Fruit fly (Drosophila melanogaster) whole organism, embryonic: ENCODE measurements around the gene ck.
A peak's percentile ranks its signal among the peaks of the same experiment; 100 is the strongest.

Experiments used
- CG10209 ChIP-seq: fragments of 200-800 bp; sonication (Bioruptor generic); optimal IDR thresholded peaks from 3 replicates; lab custom pipeline; 2017; ENCODE audit warnings: missing biosample characterization, mild to moderate bottlenecking, missing genetic modification characterization, missing genetic modification reagents
- CG10565 ChIP-seq: fragments of 200-800 bp; sonication (Bioruptor generic); optimal IDR thresholded peaks from 3 replicates; lab custom pipeline; 2016; ENCODE audit warnings: missing biosample characterization, mild to moderate bottlenecking, missing genetic modification characterization
- CG12236 ChIP-seq: fragments of 200-800 bp; sonication (Bioruptor generic); optimal IDR thresholded peaks from 2 replicates; lab custom pipeline; 2016; ENCODE audit warnings: missing biosample characterization, missing genetic modification characterization
- CG12391 ChIP-seq: fragments of 200-800 bp; sonication (Bioruptor generic); optimal IDR thresholded peaks from 3 replicates; lab custom pipeline; 2018; ENCODE audit warnings: missing biosample characterization, mild to moderate bottlenecking, missing genetic modification characterization, moderate library complexity
- CG14050 ChIP-seq: fragments of 200-800 bp; sonication (Bioruptor generic); IDR thresholded peaks from 3 replicates; pipeline ENCODE4 v1.3.6; 2022; ENCODE audit warnings: missing biosample characterization, missing genetic modification characterization
- CG15479 ChIP-seq: fragments of 200-800 bp; sonication (Bioruptor generic); optimal IDR thresholded peaks from 3 replicates; lab custom pipeline; 2019; ENCODE audit warnings: missing biosample characterization, mild to moderate bottlenecking, missing genetic modification characterization, moderate library complexity
- CG15601 ChIP-seq: fragments of 200-800 bp; sonication (Bioruptor generic); optimal IDR thresholded peaks from 3 replicates; lab custom pipeline; 2019; ENCODE audit warnings: missing biosample characterization, mild to moderate bottlenecking, missing genetic modification characterization, moderate library complexity
- CG16779 ChIP-seq: fragments of 200-800 bp; sonication (Bioruptor generic); IDR thresholded peaks from 2 replicates; pipeline ENCODE4 v1.3.6; 2022; ENCODE audit warnings: missing biosample characterization, missing genetic modification characterization
- CG18619 ChIP-seq: fragments of 200-800 bp; sonication (Bioruptor generic); optimal IDR thresholded peaks from 3 replicates; lab custom pipeline; 2017; ENCODE audit warnings: missing biosample characterization, mild to moderate bottlenecking, missing genetic modification characterization
- CG30020 ChIP-seq: fragments of 200-800 bp; optimal IDR thresholded peaks from 2 replicates; lab custom pipeline; 2019; ENCODE audit warnings: missing biosample characterization, mild to moderate bottlenecking, missing genetic modification characterization, moderate library complexity
- CG42726 ChIP-seq: fragments of 200-800 bp; sonication (Bioruptor generic); IDR thresholded peaks from 2 replicates; pipeline ENCODE4 v1.3.6; 2022; ENCODE audit warnings: missing biosample characterization, missing genetic modification characterization; ENCODE audit not compliant: partially characterized antibody
- CG4328 ChIP-seq: fragments of 200-800 bp; sonication (Bioruptor generic); optimal IDR thresholded peaks from 3 replicates; lab custom pipeline; 2017; ENCODE audit warnings: missing biosample characterization, missing genetic modification reagents, missing genetic modification characterization
- CG4854 ChIP-seq: fragments of 200-800 bp; sonication (Bioruptor generic); optimal IDR thresholded peaks from 2 replicates; lab custom pipeline; 2016; ENCODE audit warnings: missing biosample characterization, missing genetic modification characterization, inconsistent platforms
- CG7271 ChIP-seq: fragments of 200-800 bp; sonication (Bioruptor generic); optimal IDR thresholded peaks from 2 replicates; lab custom pipeline; 2018; ENCODE audit warnings: missing biosample characterization, mild to moderate bottlenecking, missing genetic modification characterization, moderate library complexity
- CG7928 ChIP-seq: fragments of 200-800 bp; sonication (Bioruptor generic); optimal IDR thresholded peaks from 2 replicates; lab custom pipeline; 2017; ENCODE audit warnings: missing biosample characterization, mild to moderate bottlenecking, missing genetic modification characterization
- CG8290 ChIP-seq, 3 experiments: fragments of 200-800 bp; sonication (Bioruptor generic); optimal IDR thresholded peaks; 2 replicates each; lab custom pipeline; 2016 to 2019; ENCODE audit warnings: missing biosample characterization in 3 of 3, missing genetic modification characterization in 3 of 3, mild to moderate bottlenecking in 2 of 3, moderate library complexity in 1 of 3
- CG8944 ChIP-seq: fragments of 200-800 bp; sonication (Bioruptor generic); optimal IDR thresholded peaks from 3 replicates; lab custom pipeline; 2016; ENCODE audit warnings: missing biosample characterization, missing genetic modification characterization
- D ChIP-seq, 2 experiments: fragments of 200-800 bp in 1 of 2; fragments of >200 bp in 1 of 2; sonication (Bioruptor generic) in 1 of 2; optimal IDR thresholded peaks; 2 replicates in 1 of 2; 3 replicates in 1 of 2; lab custom pipeline; 2017; ENCODE audit warnings: mild to moderate bottlenecking in 1 of 2, missing biosample characterization in 1 of 2, missing genetic modification characterization in 1 of 2, missing genetic modification reagents in 1 of 2
- Dad ChIP-seq: fragments of 200-800 bp; sonication (Bioruptor generic); optimal IDR thresholded peaks from 3 replicates; lab custom pipeline; 2016; ENCODE audit warnings: missing biosample characterization, missing genetic modification characterization
- Deaf1 ChIP-seq: fragments of 200-800 bp; optimal IDR thresholded peaks from 3 replicates; lab custom pipeline; 2019; ENCODE audit warnings: missing biosample characterization, mild to moderate bottlenecking, missing genetic modification characterization, moderate library complexity
- Dip2 ChIP-seq: fragments of 200-800 bp; sonication (Bioruptor generic); IDR thresholded peaks from 2 replicates; pipeline ENCODE4 v1.3.6; 2022; ENCODE audit warnings: missing biosample characterization, missing genetic modification characterization
- Ets97D ChIP-seq: fragments of 200-800 bp; sonication (Bioruptor generic); optimal IDR thresholded peaks from 3 replicates; lab custom pipeline; 2016; ENCODE audit warnings: missing biosample characterization, missing genetic modification characterization
- Hr78 ChIP-seq, 2 experiments: fragments of 200-800 bp in 1 of 2; fragments of >200 bp in 1 of 2; sonication (Bioruptor generic) in 1 of 2; optimal IDR thresholded peaks; 2 replicates each; lab custom pipeline; 2017 to 2019; ENCODE audit warnings: missing biosample characterization in 2 of 2, missing genetic modification characterization in 2 of 2, mild to moderate bottlenecking in 1 of 2, moderate library complexity in 1 of 2
- MTF-1 ChIP-seq: fragments of 200-800 bp; sonication (Bioruptor generic); optimal IDR thresholded peaks from 2 replicates; lab custom pipeline; 2018; ENCODE audit warnings: missing biosample characterization, mild to moderate bottlenecking, missing genetic modification characterization, borderline replicate concordance
- Med ChIP-seq: fragments of 200-800 bp; sonication (Bioruptor generic); peaks from one replicate; lab custom pipeline; 2016; ENCODE audit warnings: missing biosample characterization, missing genetic modification characterization, mild to moderate bottlenecking, inconsistent platforms, moderate library complexity
- Myb ChIP-seq: fragments of 200-800 bp; sonication (Bioruptor generic); optimal IDR thresholded peaks from 2 replicates; lab custom pipeline; 2016; ENCODE audit warnings: missing biosample characterization, missing genetic modification characterization
- Nf-YB ChIP-seq: fragments of 200-800 bp; sonication (Bioruptor generic); optimal IDR thresholded peaks from 3 replicates; lab custom pipeline; 2019; ENCODE audit warnings: missing biosample characterization, mild to moderate bottlenecking, missing genetic modification characterization, moderate library complexity
- Opbp ChIP-seq: fragments of 200-800 bp; sonication (Bioruptor generic); IDR thresholded peaks from 3 replicates; pipeline ENCODE4 v1.3.6; 2022; ENCODE audit warnings: missing biosample characterization, missing genetic modification characterization; ENCODE audit not compliant: partially characterized antibody
- TFAM ChIP-seq: fragments of 200-800 bp; sonication (Bioruptor generic); optimal IDR thresholded peaks from 2 replicates; lab custom pipeline; 2017; ENCODE audit warnings: missing biosample characterization, missing genetic modification characterization, inconsistent platforms
- Trl ChIP-seq, 3 experiments: fragments of >200 bp in 2 of 3; fragments of 200-800 bp in 1 of 3; sonication (Bioruptor generic) in 1 of 3; optimal IDR thresholded peaks; 2 replicates in 1 of 3; 3 replicates in 2 of 3; lab custom pipeline; 2016 to 2017; ENCODE audit warnings: missing biosample characterization in 1 of 3, missing genetic modification characterization in 1 of 3
- Usf ChIP-seq: fragments of 200-800 bp; sonication (Bioruptor generic); optimal IDR thresholded peaks from 2 replicates; lab custom pipeline; 2017; ENCODE audit warnings: missing genotype, missing biosample characterization, missing genetic modification characterization
- ase ChIP-seq: fragments of 200-800 bp; sonication (Bioruptor generic); IDR thresholded peaks from 3 replicates; pipeline ENCODE4 v1.3.6; 2022; ENCODE audit warnings: missing biosample characterization, missing genetic modification characterization
- bsh ChIP-seq, 2 experiments: fragments of 200-800 bp; sonication (Bioruptor generic); optimal IDR thresholded peaks; 2 replicates each; lab custom pipeline; 2017 to 2018; ENCODE audit warnings: mild to moderate bottlenecking in 2 of 2, missing biosample characterization in 2 of 2, missing genetic modification characterization in 2 of 2, moderate library complexity in 1 of 2
- btn ChIP-seq: fragments of 200-800 bp; sonication (Bioruptor generic); optimal IDR thresholded peaks from 2 replicates; lab custom pipeline; 2016; ENCODE audit warnings: missing biosample characterization, missing genetic modification characterization
- cas ChIP-seq: fragments of 200-800 bp; sonication (Bioruptor generic); IDR thresholded peaks from 2 replicates; pipeline ENCODE4 v1.3.6; 2022; ENCODE audit warnings: missing biosample characterization, missing genetic modification characterization
- dm ChIP-seq: fragments of 200-800 bp; sonication (Bioruptor generic); optimal IDR thresholded peaks from 3 replicates; lab custom pipeline; 2016; ENCODE audit warnings: missing biosample characterization, missing genetic modification characterization
- dysf ChIP-seq: fragments of 200-800 bp; sonication (Bioruptor generic); IDR thresholded peaks from 3 replicates; pipeline ENCODE4 v1.3.6; 2022; ENCODE audit warnings: missing biosample characterization, missing genetic modification characterization
- hb ChIP-seq: fragments of 200-800 bp; sonication (Bioruptor generic); IDR thresholded peaks from 3 replicates; pipeline ENCODE4 v1.3.6; 2022; ENCODE audit warnings: missing biosample characterization, missing genetic modification characterization; ENCODE audit not compliant: partially characterized antibody
- jigr1 ChIP-seq: fragments of 200-800 bp; sonication (Bioruptor generic); IDR thresholded peaks from 3 replicates; pipeline ENCODE4 v1.3.6; 2022; ENCODE audit warnings: missing biosample characterization, missing genetic modification characterization
- jing ChIP-seq: fragments of 200-800 bp; sonication (Bioruptor generic); optimal IDR thresholded peaks from 2 replicates; lab custom pipeline; 2018; ENCODE audit warnings: missing biosample characterization, mild to moderate bottlenecking, missing genetic modification characterization
- knrl ChIP-seq: fragments of 200-800 bp; sonication (Bioruptor generic); IDR thresholded peaks from 3 replicates; pipeline ENCODE4 v1.3.6; 2022; ENCODE audit warnings: missing biosample characterization, missing genetic modification characterization; ENCODE audit not compliant: partially characterized antibody
- luna ChIP-seq: fragments of 200-800 bp; sonication (Bioruptor generic); optimal IDR thresholded peaks from 2 replicates; lab custom pipeline; 2016; ENCODE audit warnings: missing biosample characterization, missing genetic modification characterization
- pho ChIP-seq: fragments of 200-800 bp; sonication (Bioruptor generic); optimal IDR thresholded peaks from 2 replicates; lab custom pipeline; 2016; ENCODE audit warnings: missing biosample characterization, missing genetic modification characterization
- row ChIP-seq: fragments of 200-800 bp; sonication (Bioruptor generic); IDR thresholded peaks from 3 replicates; pipeline ENCODE4 v1.3.6; 2022; ENCODE audit warnings: missing biosample characterization, missing genetic modification characterization
- run ChIP-seq: fragments of 200-800 bp; sonication (Bioruptor generic); optimal IDR thresholded peaks from 3 replicates; lab custom pipeline; 2018; ENCODE audit warnings: missing biosample characterization, mild to moderate bottlenecking, missing genetic modification characterization
- sna ChIP-seq: fragments of 200-800 bp; sonication (Bioruptor generic); IDR thresholded peaks from 2 replicates; pipeline ENCODE4 v1.3.6; 2022; ENCODE audit warnings: missing biosample characterization, missing genetic modification characterization; ENCODE audit not compliant: partially characterized antibody
- ssp ChIP-seq: fragments of 200-800 bp; sonication (Bioruptor generic); IDR thresholded peaks from 2 replicates; pipeline ENCODE4 v1.3.6; 2022; ENCODE audit warnings: missing biosample characterization, missing genetic modification characterization
- trh ChIP-seq: fragments of 200-800 bp; sonication (Bioruptor generic); optimal IDR thresholded peaks from 2 replicates; lab custom pipeline; 2016; ENCODE audit warnings: missing biosample characterization, missing genetic modification characterization

ck gene

DNA sequence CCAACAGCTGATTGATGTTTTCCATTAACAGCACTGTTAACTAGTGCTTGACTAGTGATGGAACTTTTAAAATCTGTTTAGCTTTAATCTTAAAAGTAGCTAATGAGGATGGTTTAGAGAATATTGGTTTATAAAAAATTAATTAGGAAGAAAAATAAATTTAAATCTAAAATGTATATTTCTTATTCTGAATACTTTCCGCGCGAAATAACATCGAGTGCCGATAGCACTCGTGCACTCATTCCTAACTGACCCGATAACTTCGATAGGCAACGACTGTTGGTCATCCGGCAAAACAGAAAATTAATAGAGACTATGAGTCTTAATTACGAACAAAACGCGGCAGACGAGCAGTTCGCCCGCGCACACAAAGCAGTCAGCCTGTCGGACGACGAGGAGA lies 48.0 kb downstream of the ck start, which contains the start of the genes THG and Rnmt (continued):
- TF ChIP-seq CG15479 (GFP tag; lab: Kevin White, UChicago): no peak
- peak; percentile 84 for TF ChIP-seq Opbp (GFP tag; lab: Robert Waterston, UW)
- peak; percentile 16 for TF ChIP-seq Myb (GFP tag; lab: Kevin White, UChicago)
- peak; percentile 50 for TF ChIP-seq CG4328 (GFP tag; lab: Kevin White, UChicago)
- TF ChIP-seq dysf (GFP tag; lab: Robert Waterston, UW): peak; percentile 84
- TF ChIP-seq CG15601 (tag; lab: Kevin White, UChicago): peak; percentile 82
- peak; percentile 67 for TF ChIP-seq pho (GFP tag; lab: Kevin White, UChicago)
- TF ChIP-seq Med (GFP tag; lab: Kevin White, UChicago): peak; percentile 95
- TF ChIP-seq Dad (GFP tag; lab: Kevin White, UChicago): peak; percentile 64
- TF ChIP-seq hb (GFP tag; lab: Robert Waterston, UW): peak; percentile 79
- TF ChIP-seq Deaf1 (tag; lab: Kevin White, UChicago): peak; percentile 56
- peak; percentile 41; the same call in 1 of the 3 replicates for TF ChIP-seq ase
- TF ChIP-seq trh: peak; percentile 58
- peak; percentile 60 for TF ChIP-seq CG30020 (tag; lab: Kevin White, UChicago)
- TF ChIP-seq CG8290 (GFP tag; optimal IDR thresholded peaks at IDR 0.05; lab: Kevin White, UChicago): peak; percentile 77
- TF ChIP-seq CG8290 (tag; optimal IDR thresholded peaks at IDR 0.05; lab: Kevin White, UChicago): peak; percentile 6 to 58
- TF ChIP-seq Usf (GFP tag; lab: Kevin White, UChicago): peak; percentile 41
- TF ChIP-seq luna: no peak
- TF ChIP-seq jigr1 (GFP tag; lab: Robert Waterston, UW): 0 out of 3 replicates have a peak, but pooled peaks have one; percentile 37
- TF ChIP-seq jing (GFP tag; lab: Kevin White, UChicago): peak; percentile 57
- peak; percentile 32 for TF ChIP-seq dm
- peak; percentile 46; the same call in 1 of the 2 replicates for TF ChIP-seq CG42726 (GFP tag; lab: Robert Waterston, UW)
- TF ChIP-seq cas: peak; percentile 80
- no peak for TF ChIP-seq Dip2 (GFP tag; lab: Robert Waterston, UW)
- TF ChIP-seq ssp: peak; percentile 66
- TF ChIP-seq CG10565 (GFP tag; lab: Kevin White, UChicago): no peak
- TF ChIP-seq CG12391 (tag; lab: Kevin White, UChicago): peak; percentile 92
- TF ChIP-seq Ets97D (GFP tag; lab: Kevin White, UChicago): peak; percentile 71
- TF ChIP-seq run (tag; lab: Kevin White, UChicago): peak; percentile 12
- peak; percentile 30 for TF ChIP-seq CG8944
- TF ChIP-seq CG16779: 0 out of 2 replicates have a peak, but pooled peaks have one; percentile 9
- no peak for TF ChIP-seq btn (GFP tag; lab: Kevin White, UChicago)
- TF ChIP-seq TFAM (GFP tag; lab: Kevin White, UChicago): no peak
- TF ChIP-seq CG18619 (GFP tag; lab: Kevin White, UChicago): peak; percentile 69
- TF ChIP-seq CG12236 (GFP tag; lab: Kevin White, UChicago): no peak
- TF ChIP-seq CG7928 (GFP tag; lab: Kevin White, UChicago): peak; percentile 54
- peak; percentile 89 for TF ChIP-seq knrl (GFP tag; lab: Robert Waterston, UW)
- TF ChIP-seq CG4854 (GFP tag; lab: Kevin White, UChicago): peak; percentile 63
- peak; percentile 60 for TF ChIP-seq Nf-YB (GFP tag; lab: Kevin White, UChicago)
- TF ChIP-seq MTF-1 (GFP tag; lab: Kevin White, UChicago): no peak
- peak in 1 of 2 experiments; percentile 40 for TF ChIP-seq Hr78 (GFP tag; optimal IDR thresholded peaks at IDR 0.05; lab: Kevin White, UChicago)
- TF ChIP-seq Trl (optimal IDR thresholded peaks at IDR 0.05; lab: Kevin White, UChicago): no peak
- TF ChIP-seq Trl (GFP tag; optimal IDR thresholded peaks at IDR 0.05; lab: Kevin White, UChicago): peak; percentile 69
- TF ChIP-seq CG7271 (tag; lab: Kevin White, UChicago): peak; percentile 71
- peak; percentile 70 for TF ChIP-seq CG10209 (GFP tag; lab: Kevin White, UChicago)
- peak; percentile 94 for TF ChIP-seq row (GFP tag; lab: Robert Waterston, UW)
- TF ChIP-seq CG14050: peak; percentile 53; the same call in 2 of the 3 replicates
- no peak for TF ChIP-seq D (optimal IDR thresholded peaks at IDR 0.05; lab: Kevin White, UChicago)
- peak; percentile 48 for TF ChIP-seq D (GFP tag; optimal IDR thresholded peaks at IDR 0.05; lab: Kevin White, UChicago)
- TF ChIP-seq bsh (GFP tag; optimal IDR thresholded peaks at IDR 0.05; lab: Kevin White, UChicago): peak in 1 of 2 experiments; percentile 86
- TF ChIP-seq sna (GFP tag; lab: Robert Waterston, UW): peak; percentile 92; the same call in 1 of the 2 replicates
